Worm (Caenorhabditis elegans): ENCODE data around the gene C05C10.5.

C05C10.5 gene

DNA sequence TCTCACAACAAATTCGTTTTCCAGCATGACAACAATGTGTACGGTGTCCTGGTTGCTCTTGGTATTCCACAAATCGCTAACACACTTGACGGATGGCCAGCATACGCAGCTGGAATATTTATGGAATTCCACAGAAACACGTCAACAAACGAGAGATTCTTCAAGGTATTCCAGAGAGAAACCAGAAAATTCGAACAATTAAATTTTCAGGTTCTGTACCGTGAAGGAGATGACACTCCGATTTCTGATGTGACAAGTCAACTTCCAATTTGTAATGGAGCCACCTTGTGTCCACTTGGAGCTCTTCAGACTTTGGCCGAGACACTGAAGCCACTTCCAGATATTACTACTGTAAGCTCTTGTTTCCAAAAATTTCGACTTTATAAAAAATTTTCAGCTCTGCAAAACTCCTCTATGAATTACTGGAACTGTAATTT, 4.9 kb upstream of the C05C10.5 start (continued):
- TF ChIP-seq madf-6 (GFP tag; IDR thresholded peaks at IDR 0.05) (no peak), D2030.7 (GFP tag; IDR thresholded peaks at IDR 0.05) (no peak), ztf-6 (GFP tag; IDR thresholded peaks at IDR 0.05) (no peak), pha-4 (tag; optimal IDR thresholded peaks at IDR 0.05) (no peak), snpc-4 (GFP tag; optimal IDR thresholded peaks at IDR 0.05) (no peak), snpc-4 (tag; optimal IDR thresholded peaks at IDR 0.05) (peak in 1 of 4 experiments; percentile 3), let-607 (tag; optimal IDR thresholded peaks at IDR 0.05) (no peak), unc-130 (GFP tag; optimal IDR thresholded peaks at IDR 0.05) (no peak), nhr-27 (tag; optimal IDR thresholded peaks at IDR 0.05) (no peak), akir-1 (GFP tag; optimal IDR thresholded peaks at IDR 0.05) (no peak), K12H6.12 (tag; optimal IDR thresholded peaks at IDR 0.05) (no peak), sptf-2 (GFP tag; optimal IDR thresholded peaks at IDR 0.05) (no peak), rpc-1 (optimal IDR thresholded peaks at IDR 0.05) (no peak), rpc-1 (tag; optimal IDR thresholded peaks at IDR 0.05) (no peak), Y79H2A.3 (GFP tag; conservative IDR thresholded peaks at IDR 0.05) (no peak), egl-18 (GFP tag; IDR thresholded peaks at IDR 0.05) (no peak), F33H1.4 (GFP tag; IDR thresholded peaks at IDR 0.05) (no peak), rcor-1 (GFP tag; IDR thresholded peaks at IDR 0.05) (no peak), ztf-26 (tag; optimal IDR thresholded peaks at IDR 0.05) (peak; percentile 14), rec-8 (tag; optimal IDR thresholded peaks at IDR 0.05) (no peak), F49E8.2 (tag; optimal IDR thresholded peaks at IDR 0.05; ENCODE audit: insufficient read depth) (no peak), B0035.1 (tag; optimal IDR thresholded peaks at IDR 0.05) (peak; percentile 71), ztf-3 (GFP tag; optimal IDR thresholded peaks at IDR 0.05) (no peak), athp-1 (tag; optimal IDR thresholded peaks at IDR 0.05) (no peak), B0336.3 (GFP tag; IDR thresholded peaks at IDR 0.05) (0 out of 2 replicates have a peak, but pooled peaks have one; percentile 22), egl-44 (GFP tag; IDR thresholded peaks at IDR 0.05) (no peak), nfya-2 (GFP tag; IDR thresholded peaks at IDR 0.05) (no peak), Y67H2A.10 (GFP tag; conservative IDR thresholded peaks at IDR 0.05) (no peak), ceh-91 (GFP tag; IDR thresholded peaks at IDR 0.05) (no peak)

ce11 chrII:9934570-9934969, 4.3 kb upstream of the C05C10.5 start:
- TF ChIP-seq nfya-2 (GFP tag; IDR thresholded peaks at IDR 0.05) (no peak), hmg-1.2 (GFP tag; IDR thresholded peaks at IDR 0.05) (peak; percentile 20; the same call in 1 of the 2 replicates), cebp-2 (GFP tag; IDR thresholded peaks at IDR 0.05) (peak; percentile 72; the same call in 1 of the 2 replicates), F52B5.7 (tag; optimal IDR thresholded peaks at IDR 0.05) (peak; percentile 42), Y53F4B.3 (GFP tag; IDR thresholded peaks at IDR 0.05) (no peak), rpc-1 (optimal IDR thresholded peaks at IDR 0.05) (no peak), rpc-1 (tag; optimal IDR thresholded peaks at IDR 0.05) (no peak), hlh-12 (tag; optimal IDR thresholded peaks at IDR 0.05) (no peak), ZK185.1 (tag; optimal IDR thresholded peaks at IDR 0.05; ENCODE audit: poor library complexity, severe bottlenecking) (no peak), him-1 (tag; optimal IDR thresholded peaks at IDR 0.05) (no peak), unc-62 (GFP tag; optimal IDR thresholded peaks at IDR 0.05) (no peak), attf-5 (GFP tag; optimal IDR thresholded peaks at IDR 0.05) (no peak), egl-18 (GFP tag; IDR thresholded peaks at IDR 0.05) (no peak), madf-3 (GFP tag; IDR thresholded peaks at IDR 0.05) (peak; percentile 71; the same call in 1 of the 2 replicates), ekl-4 (GFP tag; IDR thresholded peaks at IDR 0.05) (peak; percentile 56), Y56A3A.18 (GFP tag; IDR thresholded peaks at IDR 0.05) (peak; percentile 70; the same call in 1 of the 2 replicates), sptf-2 (GFP tag; optimal IDR thresholded peaks at IDR 0.05) (no peak), mcd-1 (GFP tag; IDR thresholded peaks at IDR 0.05) (0 out of 2 replicates have a peak, but pooled peaks have one; percentile 28), F57C9.4 (tag; optimal IDR thresholded peaks at IDR 0.05) (no peak), aptf-3 (GFP tag; IDR thresholded peaks at IDR 0.05) (peak; percentile 69; the same call in 1 of the 2 replicates), Y53G8AR.9 (GFP tag; conservative IDR thresholded peaks at IDR 0.05) (0 out of 2 replicates have a peak, but pooled peaks have one; percentile 10), zim-3 (tag; optimal IDR thresholded peaks at IDR 0.05) (peak; percentile 49), atf-7 (tag; optimal IDR thresholded peaks at IDR 0.05) (no peak), chd-7 (tag; optimal IDR thresholded peaks at IDR 0.05) (peak; percentile 63), hrde-1 (tag; optimal IDR thresholded peaks at IDR 0.05; ENCODE audit: borderline replicate concordance) (no peak)
